Worm (Caenorhabditis elegans) whole organism, L3 larva: ENCODE measurements around the gene srd-15.
A peak's percentile ranks its signal among the peaks of the same experiment; 100 is the strongest.

Experiments used
- R02D3.7 ChIP-seq: fragments of 150-350 bp; optimal IDR thresholded peaks from 2 replicates; lab custom pipeline; 2014; ENCODE audit warnings: missing biosample characterization, missing genetic modification characterization
- daf-12 ChIP-seq: fragments of 150-350 bp; optimal IDR thresholded peaks from 2 replicates; lab custom pipeline; 2014; ENCODE audit warnings: missing biosample characterization, missing genetic modification reagents, missing genetic modification characterization
- elt-1 ChIP-seq: fragments of 150-350 bp; optimal IDR thresholded peaks from 2 replicates; lab custom pipeline; 2014; ENCODE audit warnings: missing biosample characterization, missing genetic modification characterization
- fos-1 ChIP-seq: fragments of 150-350 bp; optimal IDR thresholded peaks from 2 replicates; lab custom pipeline; 2014; ENCODE audit warnings: missing biosample characterization, missing genetic modification characterization
- jun-1 ChIP-seq: fragments of 150-350 bp; optimal IDR thresholded peaks from 2 replicates; lab custom pipeline; 2014; ENCODE audit warnings: missing biosample characterization, missing genetic modification reagents, missing genetic modification characterization
- nhr-67 ChIP-seq: fragments of 150-350 bp; optimal IDR thresholded peaks from 2 replicates; lab custom pipeline; 2014; ENCODE audit warnings: missing biosample characterization, missing genetic modification characterization
- nhr-77 ChIP-seq: fragments of 150-350 bp; optimal IDR thresholded peaks from 2 replicates; lab custom pipeline; 2014; ENCODE audit warnings: missing biosample characterization, missing genetic modification characterization
- snpc-4 ChIP-seq: fragments of 150-350 bp; optimal IDR thresholded peaks from 2 replicates; lab custom pipeline; 2014; ENCODE audit warnings: missing biosample characterization, missing genetic modification characterization
- zag-1 ChIP-seq: fragments of 150-350 bp; optimal IDR thresholded peaks from 2 replicates; lab custom pipeline; 2014; ENCODE audit warnings: missing biosample characterization, missing genetic modification characterization

srd-15 gene

ce11 chrV:5865085-5865484 is 41.1 kb downstream of the srd-15 start, which contains the start of gene F26F12.5:
TSS of gene F26F12.5 (minus strand) at chrV:5865185.
- TF ChIP-seq nhr-77 (tag; lab: Kevin White, UChicago), result no peak
- TF ChIP-seq daf-12 (tag; lab: Kevin White, UChicago), result no peak
- TF ChIP-seq jun-1 (tag; lab: Kevin White, UChicago), result no peak
- no peak for TF ChIP-seq snpc-4 (tag; lab: Kevin White, UChicago)
- TF ChIP-seq fos-1 (tag; lab: Kevin White, UChicago), result no peak
- TF ChIP-seq nhr-67 (tag; lab: Kevin White, UChicago), result no peak
- TF ChIP-seq zag-1 (tag; lab: Kevin White, UChicago), result no peak

DNA sequence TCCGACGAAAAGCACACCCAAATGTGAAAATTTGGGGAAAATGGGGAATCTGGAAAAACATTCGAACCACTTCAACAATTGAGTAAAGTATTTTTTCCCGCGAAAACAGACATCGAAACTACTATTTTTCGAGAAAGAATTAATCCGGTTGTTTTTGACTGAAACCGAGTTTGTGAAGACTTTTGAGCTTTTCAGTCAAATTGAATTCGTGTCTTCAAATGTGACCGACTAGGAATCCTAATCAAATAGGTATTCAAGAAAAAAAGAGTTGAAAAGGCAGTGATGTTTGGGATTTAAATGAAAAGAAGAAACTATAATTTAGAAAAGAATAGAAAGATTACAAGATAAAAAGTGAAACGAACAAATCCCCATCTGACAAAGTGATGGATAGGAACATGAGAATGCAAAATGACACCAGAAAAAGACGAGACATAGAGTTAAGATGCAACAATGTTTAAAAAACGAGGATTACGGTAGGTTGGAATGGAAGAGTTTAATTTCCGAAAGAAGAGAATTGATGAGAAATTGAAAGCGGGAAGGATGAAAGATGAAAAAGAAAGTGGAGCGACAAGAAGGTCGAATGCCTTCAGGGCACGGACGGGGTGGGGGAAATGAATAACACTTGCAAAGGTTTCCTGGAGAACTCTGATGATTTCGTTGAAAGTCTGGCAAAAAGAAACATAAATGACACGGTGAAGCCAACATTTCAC is 43.5 kb downstream of the srd-15 start, which contains the start of gene F26F12.8:
F26F12.8 (minus strand) TSS at position 51 of the 710 bp plus-strand sequence.
- no peak for TF ChIP-seq R02D3.7 (tag; lab: Kevin White, UChicago)
- TF ChIP-seq elt-1, result peak; percentile 58
